Fruit fly (Drosophila melanogaster) whole organism, embryonic: ENCODE measurements around the gene CG32276.
A peak's percentile ranks its signal among the peaks of the same experiment; 100 is the strongest.

Experiments
- Bdp1 ChIP-seq: fragments of 200-800 bp; sonication (Bioruptor generic); optimal IDR thresholded peaks from 3 replicates; lab custom pipeline; 2016; ENCODE audit warnings: missing biosample characterization, missing genetic modification characterization
- Bgb ChIP-seq: fragments of 200-800 bp; sonication (Bioruptor generic); IDR thresholded peaks from 2 replicates; pipeline ENCODE4 v1.3.6; 2022; ENCODE audit warnings: missing biosample characterization, missing genetic modification characterization; ENCODE audit not compliant: partially characterized antibody
- CG10267 ChIP-seq: fragments of 200-800 bp; sonication (Bioruptor generic); optimal IDR thresholded peaks from 2 replicates; lab custom pipeline; 2018; ENCODE audit warnings: missing biosample characterization, mild to moderate bottlenecking, missing genetic modification characterization, moderate library complexity
- CG11247 ChIP-seq: fragments of 200-800 bp; sonication (Bioruptor generic); IDR thresholded peaks from 2 replicates; pipeline ENCODE4 v1.3.6; 2022; ENCODE audit warnings: missing biosample characterization, missing genetic modification characterization
- CG11560 ChIP-seq: fragments of 200-800 bp; sonication (Bioruptor generic); IDR thresholded peaks from 3 replicates; pipeline ENCODE4 v1.3.6; 2022; ENCODE audit warnings: missing biosample characterization, missing genetic modification characterization
- CG12942 ChIP-seq: fragments of 200-800 bp; sonication (Bioruptor generic); optimal IDR thresholded peaks from 3 replicates; lab custom pipeline; 2016; ENCODE audit warnings: missing biosample characterization, missing genetic modification characterization
- CG13287 ChIP-seq: fragments of 200-800 bp; sonication (Bioruptor generic); IDR thresholded peaks from 2 replicates; pipeline ENCODE4 v1.3.6; 2022; ENCODE audit warnings: missing biosample characterization, missing genetic modification characterization; ENCODE audit not compliant: partially characterized antibody
- CG13894 ChIP-seq: fragments of 200-800 bp; sonication (Bioruptor generic); optimal IDR thresholded peaks from 3 replicates; lab custom pipeline; 2018; ENCODE audit warnings: missing biosample characterization, mild to moderate bottlenecking, missing genetic modification characterization, moderate library complexity
- CG16779 ChIP-seq: fragments of 200-800 bp; sonication (Bioruptor generic); IDR thresholded peaks from 2 replicates; pipeline ENCODE4 v1.3.6; 2022; ENCODE audit warnings: missing biosample characterization, missing genetic modification characterization
- CG16813 ChIP-seq: fragments of 200-800 bp; sonication (Bioruptor generic); IDR thresholded peaks from 3 replicates; pipeline ENCODE4 v1.3.6; 2022; ENCODE audit warnings: missing biosample characterization, missing genetic modification characterization; ENCODE audit not compliant: partially characterized antibody
- CG17186 ChIP-seq: fragments of 200-800 bp; sonication (Bioruptor generic); optimal IDR thresholded peaks from 3 replicates; lab custom pipeline; 2017; ENCODE audit warnings: missing biosample characterization, missing genetic modification reagents, missing genetic modification characterization
- CG1792 ChIP-seq: fragments of 200-800 bp; sonication (Bioruptor generic); optimal IDR thresholded peaks from 2 replicates; lab custom pipeline; 2016; ENCODE audit warnings: missing biosample characterization, missing genetic modification characterization
- CG18262 ChIP-seq: fragments of 200-800 bp; optimal IDR thresholded peaks from 3 replicates; lab custom pipeline; 2019; ENCODE audit warnings: missing biosample characterization, mild to moderate bottlenecking, missing genetic modification characterization, moderate library complexity
- CG1832 ChIP-seq: fragments of 200-800 bp; sonication (Bioruptor generic); optimal IDR thresholded peaks from 2 replicates; lab custom pipeline; 2017; ENCODE audit warnings: missing biosample characterization, mild to moderate bottlenecking, missing genetic modification characterization, inconsistent platforms
- CG18619 ChIP-seq: fragments of 200-800 bp; sonication (Bioruptor generic); optimal IDR thresholded peaks from 3 replicates; lab custom pipeline; 2017; ENCODE audit warnings: missing biosample characterization, mild to moderate bottlenecking, missing genetic modification characterization
- CG2889 ChIP-seq: fragments of 200-800 bp; sonication (Bioruptor generic); IDR thresholded peaks from 3 replicates; pipeline ENCODE4 v1.3.6; 2022; ENCODE audit warnings: missing biosample characterization, missing genetic modification characterization
- CG30431 ChIP-seq: fragments of 200-800 bp; sonication (Bioruptor generic); optimal IDR thresholded peaks from 2 replicates; lab custom pipeline; 2017; ENCODE audit warnings: missing biosample characterization, missing genetic modification characterization
- CG3065 ChIP-seq: fragments of 200-800 bp; sonication (Bioruptor generic); optimal IDR thresholded peaks from 2 replicates; lab custom pipeline; 2016; ENCODE audit warnings: missing biosample characterization, missing genetic modification characterization
- CG31365 ChIP-seq: fragments of 200-800 bp; sonication (Bioruptor generic); optimal IDR thresholded peaks from 2 replicates; lab custom pipeline; 2018; ENCODE audit warnings: missing biosample characterization, mild to moderate bottlenecking, missing genetic modification characterization
- CG31388 ChIP-seq: fragments of 200-800 bp; sonication (Bioruptor generic); optimal IDR thresholded peaks from 2 replicates; lab custom pipeline; 2016; ENCODE audit warnings: missing biosample characterization, missing genetic modification characterization
- CG42726 ChIP-seq: fragments of 200-800 bp; sonication (Bioruptor generic); IDR thresholded peaks from 2 replicates; pipeline ENCODE4 v1.3.6; 2022; ENCODE audit warnings: missing biosample characterization, missing genetic modification characterization; ENCODE audit not compliant: partially characterized antibody
- CG43689 ChIP-seq: fragments of 200-800 bp; sonication (Bioruptor generic); IDR thresholded peaks from 2 replicates; pipeline ENCODE4 v1.3.6; 2022; ENCODE audit warnings: missing biosample characterization, missing genetic modification characterization
- CG5953 ChIP-seq: fragments of 200-800 bp; sonication (Bioruptor generic); IDR thresholded peaks from 2 replicates; pipeline ENCODE4 v1.3.6; 2022; ENCODE audit warnings: missing biosample characterization, missing genetic modification characterization
- CG7357 ChIP-seq: fragments of 200-800 bp; sonication (Bioruptor generic); IDR thresholded peaks from 3 replicates; pipeline ENCODE4 v1.3.6; 2022; ENCODE audit warnings: missing biosample characterization, missing genetic modification characterization
- CG7372 ChIP-seq: fragments of 200-800 bp; sonication (Bioruptor generic); IDR thresholded peaks from 2 replicates; pipeline ENCODE4 v1.3.6; 2022; ENCODE audit warnings: missing biosample characterization, missing genetic modification characterization
- CG7745 ChIP-seq: fragments of 200-800 bp; sonication (Bioruptor generic); optimal IDR thresholded peaks from 2 replicates; lab custom pipeline; 2018; ENCODE audit warnings: missing biosample characterization, mild to moderate bottlenecking, missing genetic modification characterization, moderate library complexity
- CG8359 ChIP-seq: fragments of 200-800 bp; sonication (Bioruptor generic); optimal IDR thresholded peaks from 2 replicates; lab custom pipeline; 2017; ENCODE audit warnings: missing biosample characterization, mild to moderate bottlenecking, missing genetic modification characterization, borderline replicate concordance
- CG8924 ChIP-seq: fragments of 200-800 bp; optimal IDR thresholded peaks from 3 replicates; lab custom pipeline; 2019; ENCODE audit warnings: missing biosample characterization, mild to moderate bottlenecking, missing genetic modification characterization, moderate library complexity
- CG9609 ChIP-seq: fragments of 200-800 bp; sonication (Bioruptor generic); optimal IDR thresholded peaks from 3 replicates; lab custom pipeline; 2016; ENCODE audit warnings: missing biosample characterization, missing genetic modification characterization
- Hr78 ChIP-seq, 2 experiments: fragments of 200-800 bp in 1 of 2; fragments of >200 bp in 1 of 2; sonication (Bioruptor generic) in 1 of 2; optimal IDR thresholded peaks; 2 replicates each; lab custom pipeline; 2017 to 2019; ENCODE audit warnings: missing biosample characterization in 2 of 2, missing genetic modification characterization in 2 of 2, mild to moderate bottlenecking in 1 of 2, moderate library complexity in 1 of 2
- Lim3 ChIP-seq: fragments of 200-800 bp; sonication (Bioruptor generic); IDR thresholded peaks from 2 replicates; pipeline ENCODE4 v1.3.6; 2022; ENCODE audit warnings: missing biosample characterization, missing genetic modification characterization
- NFAT ChIP-seq: fragments of 200-800 bp; sonication (Bioruptor generic); IDR thresholded peaks from 2 replicates; pipeline ENCODE4 v1.3.6; 2022; ENCODE audit warnings: missing biosample characterization, missing genetic modification characterization
- Nf-YB ChIP-seq: fragments of 200-800 bp; sonication (Bioruptor generic); optimal IDR thresholded peaks from 3 replicates; lab custom pipeline; 2019; ENCODE audit warnings: missing biosample characterization, mild to moderate bottlenecking, missing genetic modification characterization, moderate library complexity
- Rfx ChIP-seq: fragments of 200-800 bp; sonication (Bioruptor generic); IDR thresholded peaks from 2 replicates; pipeline ENCODE4 v1.3.6; 2022; ENCODE audit warnings: missing biosample characterization, missing genetic modification characterization
- Tbp ChIP-seq: fragments of >200 bp; optimal IDR thresholded peaks from 2 replicates; lab custom pipeline; 2018; ENCODE audit warnings: missing biosample characterization, missing genetic modification characterization
- ab ChIP-seq: fragments of 200-800 bp; sonication (Bioruptor generic); optimal IDR thresholded peaks from 2 replicates; lab custom pipeline; 2016; ENCODE audit warnings: missing biosample characterization, missing genetic modification characterization
- aop ChIP-seq: fragments of 200-800 bp; sonication (Bioruptor generic); IDR thresholded peaks from 2 replicates; pipeline ENCODE4 v1.3.6; 2022; ENCODE audit warnings: missing biosample characterization, missing genetic modification characterization
- caup ChIP-seq: fragments of 200-800 bp; sonication (Bioruptor generic); optimal IDR thresholded peaks from 3 replicates; lab custom pipeline; 2017; ENCODE audit warnings: missing biosample characterization, mild to moderate bottlenecking, missing genetic modification characterization, moderate library complexity; ENCODE audit not compliant: severe bottlenecking
- ci ChIP-seq: fragments of 200-800 bp; sonication (Bioruptor generic); IDR thresholded peaks from 3 replicates; pipeline ENCODE4 v1.3.6; 2022; ENCODE audit warnings: missing biosample characterization, missing genetic modification characterization
- corto ChIP-seq: fragments of 200-800 bp; sonication (Bioruptor generic); optimal IDR thresholded peaks from 2 replicates; lab custom pipeline; 2016; ENCODE audit warnings: missing biosample characterization, mild to moderate bottlenecking, missing genetic modification characterization, moderate library complexity
- cwo ChIP-seq: fragments of 200-800 bp; sonication (Bioruptor generic); optimal IDR thresholded peaks from 3 replicates; lab custom pipeline; 2017; ENCODE audit warnings: missing biosample characterization, missing genetic modification characterization, mild to moderate bottlenecking, moderate library complexity, missing genetic modification reagents
- ewg ChIP-seq: fragments of 200-800 bp; sonication (Bioruptor generic); optimal IDR thresholded peaks from 3 replicates; lab custom pipeline; 2017; ENCODE audit warnings: mild to moderate bottlenecking, missing biosample characterization, missing genetic modification reagents, missing genetic modification characterization
- fd64A ChIP-seq: fragments of 200-800 bp; sonication (Bioruptor generic); optimal IDR thresholded peaks from 3 replicates; lab custom pipeline; 2018; ENCODE audit warnings: missing biosample characterization, mild to moderate bottlenecking, missing genetic modification characterization
- ken ChIP-seq: fragments of 200-800 bp; sonication (Bioruptor generic); IDR thresholded peaks from 3 replicates; pipeline ENCODE4 v1.3.6; 2022; ENCODE audit warnings: missing biosample characterization, missing genetic modification characterization
- klu ChIP-seq: fragments of 200-800 bp; sonication (Bioruptor generic); IDR thresholded peaks from 2 replicates; pipeline ENCODE4 v1.3.6; 2022; ENCODE audit warnings: missing biosample characterization, missing genetic modification characterization
- lov ChIP-seq, 2 experiments: fragments of 200-800 bp in 1 of 2; fragments of >200 bp in 1 of 2; sonication (Bioruptor generic) in 1 of 2; IDR thresholded peaks in 1 of 2; optimal IDR thresholded peaks in 1 of 2; 2 replicates in 1 of 2; 3 replicates in 1 of 2; pipeline versions ENCODE4 v1.3.6 to Lab custom; 2017 to 2022; ENCODE audit warnings: missing biosample characterization in 1 of 2, missing genetic modification characterization in 1 of 2
- ranshi ChIP-seq: fragments of 200-800 bp; sonication (Bioruptor generic); IDR thresholded peaks from 2 replicates; pipeline ENCODE4 v1.3.6; 2022; ENCODE audit warnings: missing biosample characterization, missing genetic modification characterization
- sob ChIP-seq: fragments of 200-800 bp; sonication (Bioruptor generic); IDR thresholded peaks from 2 replicates; pipeline ENCODE4 v1.3.6; 2022; ENCODE audit warnings: missing biosample characterization, missing genetic modification characterization
- unc-4 ChIP-seq: fragments of 200-800 bp; sonication (Bioruptor generic); IDR thresholded peaks from 2 replicates; pipeline ENCODE4 v1.3.6; 2022; ENCODE audit warnings: missing biosample characterization, missing genetic modification characterization; ENCODE audit not compliant: partially characterized antibody
- z ChIP-seq: fragments of 200-800 bp; sonication (Bioruptor generic); IDR thresholded peaks from 3 replicates; pipeline ENCODE4 v1.3.6; 2022; ENCODE audit warnings: missing biosample characterization, missing genetic modification characterization

Gene CG32276

DNA sequence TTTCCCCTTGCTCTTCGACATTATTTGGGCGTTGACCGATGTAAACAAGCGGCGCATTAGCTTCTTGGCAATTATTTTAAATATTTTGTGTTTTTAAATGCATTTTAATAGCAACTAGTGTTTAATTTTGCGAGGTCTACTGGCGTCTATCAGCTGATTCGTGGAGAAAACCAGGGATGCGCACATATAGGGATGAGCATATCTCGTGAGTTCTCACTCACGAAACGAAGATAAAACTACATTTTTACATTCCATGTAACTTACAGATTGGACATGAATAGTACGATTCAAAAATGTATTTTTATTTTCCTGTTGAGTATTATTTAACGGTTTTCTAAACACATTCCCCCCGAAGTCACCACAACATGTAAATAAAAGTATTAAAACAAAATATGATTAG lies 1.4 kb downstream of the CG32276 start, which contains the start of gene CG14966 (continued):
- TF ChIP-seq lov (optimal IDR thresholded peaks at IDR 0.05; lab: Kevin White, UChicago) (no peak), lov (GFP tag; IDR thresholded peaks at IDR 0.05; lab: Robert Waterston, UW) (no peak), ewg (GFP tag; lab: Kevin White, UChicago) (no peak), ci (peak; percentile 50; the same call in 1 of the 3 replicates), Nf-YB (no peak), CG16779 (GFP tag; lab: Robert Waterston, UW) (no peak), CG16813 (GFP tag; lab: Robert Waterston, UW) (peak; percentile 91), CG3065 (GFP tag; lab: Kevin White, UChicago) (no peak), z (GFP tag; lab: Robert Waterston, UW) (no peak), CG8924 (tag; lab: Kevin White, UChicago) (no peak), Lim3 (GFP tag; lab: Robert Waterston, UW) (no peak), CG8359 (GFP tag; lab: Kevin White, UChicago) (no peak), CG7372 (GFP tag; lab: Robert Waterston, UW) (no peak), ranshi (GFP tag; lab: Robert Waterston, UW) (no peak), CG9609 (GFP tag; lab: Kevin White, UChicago) (no peak), CG12942 (GFP tag; lab: Kevin White, UChicago) (no peak), ken (GFP tag; lab: Robert Waterston, UW) (no peak), Bgb (GFP tag; lab: Robert Waterston, UW) (peak; percentile 96), unc-4 (GFP tag; lab: Robert Waterston, UW) (peak; percentile 91), aop (GFP tag; lab: Robert Waterston, UW) (no peak), fd64A (GFP tag; lab: Kevin White, UChicago) (no peak), NFAT (GFP tag; lab: Robert Waterston, UW) (no peak; the same call in 1 of the 2 replicates), Rfx (GFP tag; lab: Robert Waterston, UW) (peak; percentile 73), ab (GFP tag; lab: Kevin White, UChicago) (no peak), cwo (GFP tag; lab: Kevin White, UChicago) (no peak), CG42726 (peak; percentile 91), CG11560 (0 out of 3 replicates have a peak, but pooled peaks have one; percentile 42), CG43689 (GFP tag; lab: Robert Waterston, UW) (no peak), klu (no peak), CG1792 (GFP tag; lab: Kevin White, UChicago) (no peak), CG31365 (tag; lab: Kevin White, UChicago) (no peak), Bdp1 (GFP tag; lab: Kevin White, UChicago) (no peak), CG11247 (GFP tag; lab: Robert Waterston, UW) (no peak), CG1832 (GFP tag; lab: Kevin White, UChicago) (no peak), CG5953 (GFP tag; lab: Robert Waterston, UW) (no peak), CG2889 (no peak), CG7357 (GFP tag; lab: Robert Waterston, UW) (no peak), CG18619 (GFP tag; lab: Kevin White, UChicago) (no peak), CG13287 (GFP tag; lab: Robert Waterston, UW) (peak; percentile 96), CG30431 (no peak), caup (no peak), Tbp (GFP tag; lab: Kevin White, UChicago) (no peak), CG18262 (tag; lab: Kevin White, UChicago) (peak; percentile 7), sob (0 out of 2 replicates have a peak, but pooled peaks have one; percentile 38), CG17186 (GFP tag; lab: Kevin White, UChicago) (no peak), CG10267 (tag; lab: Kevin White, UChicago) (peak; percentile 68), CG7745 (tag; lab: Kevin White, UChicago) (no peak), Hr78 (GFP tag; optimal IDR thresholded peaks at IDR 0.05; lab: Kevin White, UChicago) (no peak), corto (GFP tag; lab: Kevin White, UChicago) (no peak), CG13894 (tag; lab: Kevin White, UChicago) (peak; percentile 58), CG31388 (GFP tag; lab: Kevin White, UChicago) (no peak)
